Fruit fly (Drosophila melanogaster) whole organism, adult: ENCODE measurements around the gene CG31468.

Source experiments
- Crg-1 ChIP-seq: fragments of 200-800 bp; sonication (Bioruptor generic); optimal IDR thresholded peaks from 2 replicates; lab custom pipeline; 2016; ENCODE audit warnings: missing biosample characterization, missing genetic modification characterization
- Mnt ChIP-seq: fragments of 200-800 bp; sonication (Bioruptor generic); optimal IDR thresholded peaks from 2 replicates; lab custom pipeline; 2016; ENCODE audit warnings: missing biosample characterization, mild to moderate bottlenecking, missing genetic modification characterization
- bab1 ChIP-seq: fragments of 200-800 bp; sonication (Bioruptor generic); optimal IDR thresholded peaks from 3 replicates; lab custom pipeline; 2019; ENCODE audit warnings: missing biosample characterization, mild to moderate bottlenecking, missing genetic modification characterization, moderate library complexity
- kay ChIP-seq: fragments of 200-800 bp; sonication (Bioruptor generic); peaks from one replicate; lab custom pipeline; 2016; ENCODE audit warnings: missing biosample characterization, missing genetic modification characterization, borderline replicate concordance

- TF ChIP-seq kay (no peak), Crg-1 (no peak), bab1 (GFP tag; lab: Kevin White, UChicago) (no peak), Mnt (GFP tag; lab: Kevin White, UChicago) (no peak)
Measured at dm6 chr3R:23704383-23705033, 4.4 kb upstream of the CG31468 start, which contains the start of gene Gba1b.
